Worm (Caenorhabditis elegans) whole organism, early embryonic: ENCODE results near the gene K12H4.7.

ENCODE experiments used
- B0310.2 ChIP-seq: sonication (generic microtip); optimal IDR thresholded peaks from 2 replicates; lab custom pipeline; 2016; ENCODE audit warnings: mild to moderate bottlenecking, missing genetic modification characterization, missing compliant biosample characterization
- F13C5.2 ChIP-seq: sonication (generic microtip); optimal IDR thresholded peaks from 2 replicates; lab custom pipeline; 2017; ENCODE audit warnings: mild to moderate bottlenecking, missing genetic modification characterization, inconsistent platforms, missing compliant biosample characterization
- aly-1 ChIP-seq: sonication (generic microtip); optimal IDR thresholded peaks from 2 replicates; lab custom pipeline; 2016; ENCODE audit warnings: missing genetic modification characterization, missing compliant biosample characterization
- ama-1 ChIP-seq: fragments of 150-350 bp; optimal IDR thresholded peaks from 2 replicates; lab custom pipeline; 2014
- ceh-13 ChIP-seq: fragments of 200-800 bp; sonication (Bioruptor generic); optimal IDR thresholded peaks from 2 replicates; lab custom pipeline; 2018; ENCODE audit warnings: mild to moderate bottlenecking, missing genetic modification characterization, missing compliant biosample characterization
- ceh-36 ChIP-seq: sonication (generic microtip); optimal IDR thresholded peaks from 2 replicates; lab custom pipeline; 2016; ENCODE audit warnings: missing genetic modification characterization, inconsistent platforms, missing compliant biosample characterization
- ets-7 ChIP-seq: sonication (generic microtip); optimal IDR thresholded peaks from 2 replicates; lab custom pipeline; 2016; ENCODE audit warnings: missing genotype, missing genetic modification characterization, missing compliant biosample characterization
- hmbx-1 ChIP-seq: sonication (generic microtip); optimal IDR thresholded peaks from 2 replicates; lab custom pipeline; 2016; ENCODE audit warnings: mild to moderate bottlenecking, missing genetic modification characterization, missing compliant biosample characterization
- hmg-4 ChIP-seq: fragments of 200-800 bp; sonication (Bioruptor generic); optimal IDR thresholded peaks from 2 replicates; lab custom pipeline; 2018; ENCODE audit warnings: mild to moderate bottlenecking, missing genetic modification characterization, missing compliant biosample characterization
- hnd-1 ChIP-seq: sonication (generic microtip); optimal IDR thresholded peaks from 2 replicates; lab custom pipeline; 2016; ENCODE audit warnings: missing genetic modification characterization, missing compliant biosample characterization
- pes-1 ChIP-seq: fragments of 200-800 bp; sonication (Bioruptor generic); IDR thresholded peaks from 2 replicates; pipeline ENCODE4 v1.3.6; 2022; ENCODE audit warnings: missing genetic modification reagents, missing genetic modification characterization, missing compliant biosample characterization
- scrt-1 ChIP-seq: fragments of 200-800 bp; sonication (Bioruptor generic); IDR thresholded peaks from 2 replicates; pipeline ENCODE4 v1.3.6; 2022; ENCODE audit warnings: missing genetic modification characterization, missing compliant biosample characterization
- sea-1 ChIP-seq: fragments of 200-800 bp; sonication (Bioruptor generic); conservative IDR thresholded peaks from 2 replicates; pipeline ENCODE4 v1.3.6; 2022; ENCODE audit warnings: missing genetic modification characterization, missing compliant biosample characterization
- tbx-11 ChIP-seq: fragments of 200-800 bp; sonication (Bioruptor generic); IDR thresholded peaks from 2 replicates; pipeline ENCODE4 v1.3.6; 2022; ENCODE audit warnings: missing genetic modification characterization, missing compliant biosample characterization
- tra-4 ChIP-seq: sonication (generic microtip); optimal IDR thresholded peaks from 2 replicates; lab custom pipeline; 2017; ENCODE audit warnings: missing genetic modification characterization, missing compliant biosample characterization

Gene K12H4.7

ce11 chrIII:8010260-8010822 is 40.5 kb downstream of the K12H4.7 start, which contains the start of gene cit-1.2:
Gene cit-1.2 (plus strand): TSS chrIII:8010772.
- no peak for TF ChIP-seq scrt-1
- no peak for TF ChIP-seq ets-7 (tag; lab: Kevin White, UChicago)
- TF ChIP-seq ceh-36 (tag; lab: Kevin White, UChicago): no peak
- no peak for TF ChIP-seq aly-1 (tag; lab: Kevin White, UChicago)
- TF ChIP-seq ceh-13: no peak
- TF ChIP-seq ama-1: no peak

DNA sequence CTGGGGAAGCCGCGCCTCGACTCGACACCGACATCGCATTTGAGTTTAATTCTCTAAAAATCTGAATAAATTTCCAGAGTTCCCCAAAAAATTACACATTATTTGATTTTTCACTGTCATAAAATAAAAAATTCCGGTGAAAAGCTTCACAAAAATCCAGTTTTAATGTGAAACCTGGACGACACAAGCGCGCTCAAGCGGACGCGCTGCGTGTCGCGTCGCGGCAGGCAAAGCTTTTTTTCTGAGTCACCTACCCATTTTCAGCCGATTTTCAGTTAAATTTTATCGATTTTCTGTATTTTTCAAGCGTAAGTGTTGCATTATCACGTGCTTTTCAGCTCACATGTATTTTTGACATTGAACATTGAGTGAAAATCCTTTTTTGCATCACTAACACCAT is 41.1 kb downstream of the K12H4.7 start, which contains the start of gene cit-1.1:
cit-1.1 (minus strand) TSS at position 53 of the 400 bp plus-strand sequence.
- TF ChIP-seq ceh-13: no peak
- no peak for TF ChIP-seq B0310.2 (tag; lab: Kevin White, UChicago)
- TF ChIP-seq aly-1 (tag; lab: Kevin White, UChicago): no peak
- no peak for TF ChIP-seq tra-4 (tag; lab: Kevin White, UChicago)
- no peak for TF ChIP-seq hnd-1 (tag; lab: Kevin White, UChicago)
- TF ChIP-seq tbx-11 (GFP tag; lab: Robert Waterston, UW): no peak

ce11 chrIII:8004091-8004490 is 46.8 kb downstream of the K12H4.7 start, which contains the start of gene C06G4.6:
Gene C06G4.6 (plus strand): TSS chrIII:8004391.
- TF ChIP-seq pes-1 (GFP tag; lab: Robert Waterston, UW) (no peak), F13C5.2 (no peak), ets-7 (tag; lab: Kevin White, UChicago) (no peak), scrt-1 (no peak), hnd-1 (tag; lab: Kevin White, UChicago) (no peak), B0310.2 (tag; lab: Kevin White, UChicago) (no peak), sea-1 (GFP tag; lab: Robert Waterston, UW) (no peak), hmbx-1 (tag; lab: Kevin White, UChicago) (no peak), tbx-11 (GFP tag; lab: Robert Waterston, UW) (no peak), hmg-4 (GFP tag; lab: Kevin White, UChicago) (no peak)

ce11 chrIII:8001557-8001956 is 49.3 kb downstream of the K12H4.7 start:
- no peak for TF ChIP-seq hmg-4 (GFP tag; lab: Kevin White, UChicago)
- TF ChIP-seq tbx-11 (GFP tag; lab: Robert Waterston, UW): no peak
- TF ChIP-seq hnd-1 (tag; lab: Kevin White, UChicago): no peak
- no peak for TF ChIP-seq aly-1 (tag; lab: Kevin White, UChicago)
- no peak for TF ChIP-seq B0310.2 (tag; lab: Kevin White, UChicago)
- no peak for TF ChIP-seq ceh-36 (tag; lab: Kevin White, UChicago)
- no peak for TF ChIP-seq scrt-1
